Worm (Caenorhabditis elegans) whole organism, dauer: ENCODE measurements around the gene nlp-43.

Experiments used
- unc-62 ChIP-seq: sonication (generic microtip); optimal IDR thresholded peaks from 2 replicates; lab custom pipeline; 2017; ENCODE audit warnings: missing biosample characterization, missing genetic modification reagents, missing genetic modification characterization

nlp-43 gene

DNA sequence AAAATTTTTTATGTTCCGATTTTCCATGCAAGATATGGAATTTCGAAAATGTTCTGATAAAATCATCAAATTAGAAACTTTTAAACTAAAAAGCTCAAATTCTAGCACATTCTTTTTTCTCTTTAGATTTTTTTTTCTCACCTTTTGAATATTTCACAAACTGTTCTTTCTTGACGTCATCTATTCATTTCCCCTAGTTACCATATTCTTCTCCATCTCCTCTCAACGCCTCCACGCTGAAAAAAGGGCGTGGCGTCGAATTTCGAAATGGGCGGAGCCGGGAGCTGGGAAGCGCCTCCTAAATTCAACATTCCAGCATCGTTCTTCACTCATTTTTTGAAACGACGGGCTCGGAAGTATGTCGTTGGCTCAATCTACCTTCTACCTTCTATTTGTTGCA is at the start of gene nlp-43:
nlp-43 (plus strand) TSS at position 301 of the 400 bp plus-strand sequence.
- TF ChIP-seq unc-62 (GFP tag; lab: Kevin White, UChicago) = no peak

DNA sequence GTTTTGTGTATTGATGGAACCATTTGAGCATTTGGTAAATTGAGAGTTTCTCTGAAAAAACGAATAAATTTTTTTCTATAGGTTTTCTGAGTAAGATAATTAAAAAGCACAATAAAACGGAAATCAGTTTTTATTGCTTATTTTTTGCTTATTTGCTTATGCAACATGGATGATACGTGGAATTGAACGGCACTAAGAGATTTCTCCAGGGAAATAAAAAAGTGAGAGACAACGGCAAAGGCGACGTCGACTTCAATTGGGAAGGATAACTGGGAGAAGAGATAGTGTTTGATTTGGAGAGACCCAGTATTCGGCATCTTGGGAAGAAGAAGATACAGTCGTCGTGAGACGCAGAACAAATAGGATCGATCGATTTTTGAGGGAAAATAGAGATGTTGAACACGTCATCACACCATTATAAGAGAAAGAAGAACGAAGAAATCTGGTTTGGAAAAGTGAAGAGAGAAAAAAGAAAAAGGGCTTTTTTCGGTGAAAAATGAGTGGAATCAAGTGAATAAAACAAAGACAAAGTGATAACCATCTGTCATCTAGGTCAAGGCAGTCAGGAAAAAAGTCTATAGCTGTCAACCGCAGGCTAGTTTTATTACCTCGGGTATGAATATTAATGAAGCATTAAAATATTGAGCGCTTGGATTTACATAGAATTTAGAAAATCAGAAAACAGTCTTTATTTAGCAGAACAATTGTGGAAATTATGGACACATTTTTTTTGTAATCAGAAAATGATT is 43.9 kb upstream of the nlp-43 start, which contains the start of gene tmem-131:
tmem-131 (minus strand) TSS at position 51 of the 749 bp plus-strand sequence.
- TF ChIP-seq unc-62 (GFP tag; lab: Kevin White, UChicago) = no peak

DNA sequence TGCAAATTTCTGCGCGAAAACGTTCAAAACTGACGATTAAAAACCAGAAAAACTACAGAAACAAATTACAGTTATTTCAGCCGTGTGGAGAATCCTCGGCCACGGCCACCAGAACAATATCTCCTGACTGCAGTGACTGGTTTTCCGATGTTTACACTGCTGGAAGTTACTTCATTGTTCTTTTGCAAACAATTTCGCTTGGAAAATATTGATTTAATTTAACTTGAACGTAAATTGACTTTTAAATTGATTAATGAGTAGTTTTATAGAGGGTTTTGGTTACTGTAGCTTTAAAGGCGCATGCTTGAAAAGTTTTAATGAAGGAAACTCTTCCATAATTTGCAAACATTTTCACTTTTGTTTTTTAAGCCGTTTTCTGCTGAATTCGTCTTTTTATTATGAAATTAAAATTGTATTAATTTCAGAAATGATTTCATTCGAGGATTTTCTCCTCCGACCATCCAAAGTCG is 43.2 kb upstream of the nlp-43 start, which contains the start of gene smcr-8:
smcr-8 (plus strand) TSS at position 420 of the 470 bp plus-strand sequence.
- TF ChIP-seq unc-62 (GFP tag; lab: Kevin White, UChicago) = no peak

DNA sequence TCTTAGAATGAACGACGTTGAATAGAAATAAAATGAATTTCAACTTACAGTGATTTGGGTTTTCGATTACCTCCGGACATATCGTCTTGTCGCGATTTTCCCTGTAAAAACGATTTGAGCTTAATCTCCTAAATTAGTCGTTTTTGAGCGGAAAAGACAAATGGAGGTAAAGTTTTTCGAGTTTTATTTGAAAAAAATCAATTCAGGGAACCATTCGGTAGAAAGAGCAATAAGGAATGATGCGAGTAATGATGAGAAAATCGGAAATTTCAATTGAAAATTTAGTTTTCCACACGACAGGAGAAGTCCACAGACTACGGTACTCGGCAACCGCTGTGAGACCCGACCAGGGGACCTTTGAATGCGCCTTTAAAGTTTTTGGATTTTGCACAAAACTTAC is 40.0 kb upstream of the nlp-43 start, which contains the start of gene R144.10:
R144.10 (minus strand) TSS at position 101 of the 400 bp plus-strand sequence.
- TF ChIP-seq unc-62 (GFP tag; lab: Kevin White, UChicago) = no peak

DNA sequence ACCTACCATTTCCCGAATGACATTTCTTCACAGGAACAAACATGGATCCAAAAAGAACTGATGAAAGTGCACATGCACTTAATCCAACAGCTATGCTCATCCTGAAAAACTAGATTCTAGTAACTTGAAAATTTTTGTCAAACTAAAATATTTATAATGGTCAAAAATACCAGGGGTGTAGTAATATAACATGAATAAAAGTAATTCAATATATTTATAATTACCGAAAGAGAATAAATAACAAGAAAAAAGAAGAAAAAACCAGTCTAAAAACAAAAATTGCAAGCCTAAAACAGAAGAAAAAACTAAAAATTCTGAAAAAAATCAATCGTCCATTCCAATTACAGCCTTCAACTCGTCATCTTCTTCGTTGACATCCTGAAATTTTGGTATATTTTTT is 37.6 kb upstream of the nlp-43 start, which contains the start of gene R144.6:
R144.6 (minus strand) TSS at position 101 of the 400 bp plus-strand sequence.
- TF ChIP-seq unc-62 (GFP tag; lab: Kevin White, UChicago) = no peak

DNA sequence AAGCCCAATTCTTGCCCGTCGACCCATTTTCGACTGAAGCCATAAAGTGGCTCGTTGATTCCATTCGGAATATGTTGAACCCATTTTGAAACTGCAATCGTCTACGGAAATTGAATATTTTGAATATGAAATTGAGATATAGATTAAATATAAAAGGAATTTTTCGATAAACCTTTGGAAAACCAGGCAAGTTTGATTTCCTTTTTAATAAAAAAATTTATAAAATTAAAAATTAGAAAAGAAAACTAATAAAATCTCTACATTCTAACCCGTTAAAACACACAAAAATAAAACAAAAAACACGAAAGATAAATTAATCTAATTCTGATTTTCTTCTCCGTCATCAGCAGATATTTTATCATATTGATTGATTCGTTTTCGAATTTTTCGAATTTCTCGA is 35.3 kb upstream of the nlp-43 start, which contains the start of gene R144.12:
R144.12 (minus strand) TSS at position 101 of the 400 bp plus-strand sequence.
- no peak for TF ChIP-seq unc-62 (GFP tag; lab: Kevin White, UChicago)

DNA sequence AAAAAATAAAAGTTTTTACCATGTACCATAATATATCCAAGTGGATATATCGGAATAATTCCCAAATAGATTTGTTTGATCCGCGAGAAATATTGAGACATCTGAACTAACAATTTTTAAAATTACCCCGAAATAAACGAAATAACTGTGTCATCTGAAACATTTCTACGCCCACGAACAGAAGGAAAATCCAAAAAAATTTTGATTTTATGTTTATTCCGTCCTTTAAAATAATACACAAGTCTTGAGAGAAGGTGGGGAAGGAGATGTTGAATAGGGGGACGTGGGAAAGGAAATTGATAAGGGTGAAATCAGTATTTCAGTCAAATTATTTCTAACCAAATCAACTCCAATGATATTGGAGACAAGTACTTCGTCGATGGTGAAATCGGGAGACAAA is 33.5 kb upstream of the nlp-43 start, which contains the start of gene R144.11:
R144.11 (minus strand) TSS at position 101 of the 400 bp plus-strand sequence.
- TF ChIP-seq unc-62 (GFP tag; lab: Kevin White, UChicago) = no peak

DNA sequence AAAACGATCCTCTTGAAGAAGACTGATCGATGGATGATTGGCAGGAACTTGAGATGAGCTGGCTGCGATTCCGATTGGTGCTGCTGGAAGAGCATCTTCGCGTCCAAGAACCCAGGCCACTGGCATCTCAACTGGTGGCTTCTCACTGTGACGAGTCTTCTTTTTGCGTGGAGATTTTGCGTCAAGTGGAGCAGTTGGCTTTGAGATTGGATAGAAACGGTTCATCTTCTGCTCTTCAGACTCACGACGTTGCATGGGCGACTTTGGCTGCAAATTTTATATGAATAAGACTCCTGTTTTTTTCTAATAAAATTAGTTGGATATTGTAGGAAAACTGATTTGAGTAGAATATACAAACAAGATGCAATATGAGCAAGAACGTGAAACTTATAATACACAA is 31.5 kb upstream of the nlp-43 start:
- TF ChIP-seq unc-62 (GFP tag; lab: Kevin White, UChicago) = no peak

DNA sequence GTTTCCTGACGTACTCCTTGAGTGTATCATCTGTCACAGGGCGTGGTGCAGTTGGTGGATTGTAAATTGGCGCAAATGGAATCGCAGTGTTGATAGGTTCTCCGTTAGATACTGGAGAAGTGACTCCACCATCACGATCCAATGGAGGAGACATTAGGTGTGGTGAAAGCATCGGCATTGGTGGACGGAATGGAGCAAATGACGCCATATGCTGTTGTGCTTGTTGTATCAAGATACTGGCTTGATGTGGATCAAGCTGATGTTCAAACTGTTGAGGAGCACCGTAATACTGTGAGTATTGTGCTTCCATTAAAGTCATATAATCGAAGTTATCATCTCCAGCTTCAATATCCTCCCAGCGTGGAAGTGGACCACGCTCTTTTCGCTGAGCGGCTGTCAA is 29.8 kb upstream of the nlp-43 start:
- TF ChIP-seq unc-62 (GFP tag; lab: Kevin White, UChicago) = no peak

DNA sequence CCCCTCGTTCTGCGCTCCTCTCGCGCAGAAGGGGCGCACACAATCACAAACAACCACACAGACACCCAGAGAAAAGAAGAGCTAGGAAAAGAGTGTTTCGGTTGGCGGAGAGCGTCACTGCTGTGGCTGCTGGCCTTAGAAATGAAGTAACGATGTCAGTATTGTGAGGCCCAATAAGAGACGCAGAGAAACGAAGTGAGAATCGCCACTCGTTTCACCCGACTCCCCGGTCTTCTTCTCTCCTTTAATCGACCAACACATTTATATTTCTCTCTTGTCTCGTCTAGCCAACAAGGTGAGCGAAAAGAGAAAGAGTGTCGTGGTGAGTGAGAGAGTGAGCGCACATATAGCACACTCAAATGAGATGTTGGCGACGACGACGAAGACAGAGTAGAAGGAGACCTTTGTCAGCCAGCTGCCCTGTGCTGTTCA is 28.3 kb upstream of the nlp-43 start:
- TF ChIP-seq unc-62 (GFP tag; lab: Kevin White, UChicago) = no peak

DNA sequence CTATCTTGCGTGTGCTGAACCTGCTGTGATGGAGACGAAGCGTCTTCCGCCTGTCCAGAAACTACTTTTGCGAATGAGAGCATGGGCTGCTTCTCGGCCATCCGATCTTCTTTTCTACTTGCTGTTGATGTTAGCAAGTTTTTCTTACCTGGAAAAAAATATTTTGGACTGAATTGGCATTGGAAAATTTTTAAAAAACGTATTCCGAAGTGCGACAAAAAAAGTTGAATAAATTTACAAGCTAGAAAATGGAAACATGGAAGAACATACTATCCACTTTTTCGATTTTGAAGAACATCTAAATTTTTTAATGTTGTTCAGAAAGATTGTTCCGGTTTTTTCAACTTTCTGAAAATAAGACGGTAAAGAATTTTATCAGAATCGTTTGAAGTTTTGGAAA is 24.7 kb upstream of the nlp-43 start, which contains the start of gene larp-1:
larp-1 (minus strand) TSS at position 101 of the 400 bp plus-strand sequence.
- TF ChIP-seq unc-62 (GFP tag; lab: Kevin White, UChicago) = no peak

DNA sequence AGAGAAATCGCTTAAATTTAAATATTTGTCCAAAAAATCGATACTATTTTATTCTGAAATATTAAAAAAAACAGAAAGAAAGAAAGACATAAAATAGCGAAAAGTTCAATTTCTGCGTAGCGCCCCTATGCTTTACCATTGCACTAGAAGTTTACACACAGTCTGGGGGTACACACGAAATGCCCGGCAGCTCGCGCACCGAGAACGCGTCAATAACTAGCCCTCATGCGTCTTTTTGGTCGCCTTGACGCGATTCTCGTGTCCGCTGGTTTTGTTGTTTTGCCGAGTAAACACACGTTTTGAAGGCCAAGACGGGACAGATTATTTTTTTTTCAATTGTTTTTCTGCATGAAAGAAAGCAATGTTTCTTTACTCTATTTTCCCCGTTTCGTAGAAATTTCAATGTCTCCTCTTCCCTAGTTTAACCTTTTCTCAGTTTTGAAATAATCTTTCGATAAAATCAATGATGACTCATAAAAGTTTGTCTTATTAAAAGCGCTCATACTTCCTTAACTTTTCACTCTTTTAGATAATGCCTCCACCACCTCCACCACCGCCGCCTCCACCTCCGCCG is 24.0 kb upstream of the nlp-43 start, which contains the start of gene wip-1:
wip-1 (plus strand) TSS at position 524 of the 574 bp plus-strand sequence.
- TF ChIP-seq unc-62 (GFP tag; lab: Kevin White, UChicago) = no peak

DNA sequence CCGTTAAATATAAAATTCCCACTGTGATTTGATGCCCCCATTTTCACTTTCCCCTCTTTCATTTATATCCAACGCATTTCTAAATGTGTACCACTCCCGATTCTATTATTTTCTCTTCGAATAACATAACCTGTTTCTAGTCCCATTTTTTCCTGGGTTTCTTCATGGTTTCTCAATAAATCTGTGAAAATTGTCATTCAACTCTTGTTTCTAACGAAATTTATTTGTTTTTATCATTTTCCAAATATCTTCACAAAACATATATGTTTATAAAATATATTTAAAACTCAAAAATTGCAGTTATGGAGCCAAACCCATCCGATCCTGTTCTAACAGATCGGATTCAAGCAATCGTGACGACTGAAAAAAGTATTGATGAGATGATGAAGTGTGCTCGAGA is 21.3 kb upstream of the nlp-43 start, which contains the start of gene mdt-11:
mdt-11 (plus strand) TSS at position 301 of the 400 bp plus-strand sequence.
- TF ChIP-seq unc-62 (GFP tag; lab: Kevin White, UChicago) = no peak

DNA sequence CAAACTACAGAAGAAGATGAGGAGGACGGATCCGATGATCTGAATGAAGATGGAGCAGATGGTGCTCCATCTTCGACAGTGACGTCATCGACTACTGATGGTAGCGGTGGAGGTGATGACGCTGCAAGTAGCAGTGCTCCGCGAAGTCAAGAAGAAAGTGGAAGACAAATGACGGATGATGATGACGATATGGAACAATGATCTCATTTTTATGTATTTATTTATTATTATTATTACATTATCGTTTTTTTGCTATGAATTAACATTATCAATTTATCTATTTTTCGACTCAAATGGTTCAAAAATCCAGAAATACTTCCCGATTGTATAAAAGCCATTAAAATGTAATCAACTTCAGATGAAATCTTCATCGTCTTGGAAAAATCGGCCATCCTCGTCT is 20.5 kb upstream of the nlp-43 start, which contains the start of gene R144.3:
R144.3 (plus strand) TSS at position 301 of the 400 bp plus-strand sequence.
- no peak for TF ChIP-seq unc-62 (GFP tag; lab: Kevin White, UChicago)

DNA sequence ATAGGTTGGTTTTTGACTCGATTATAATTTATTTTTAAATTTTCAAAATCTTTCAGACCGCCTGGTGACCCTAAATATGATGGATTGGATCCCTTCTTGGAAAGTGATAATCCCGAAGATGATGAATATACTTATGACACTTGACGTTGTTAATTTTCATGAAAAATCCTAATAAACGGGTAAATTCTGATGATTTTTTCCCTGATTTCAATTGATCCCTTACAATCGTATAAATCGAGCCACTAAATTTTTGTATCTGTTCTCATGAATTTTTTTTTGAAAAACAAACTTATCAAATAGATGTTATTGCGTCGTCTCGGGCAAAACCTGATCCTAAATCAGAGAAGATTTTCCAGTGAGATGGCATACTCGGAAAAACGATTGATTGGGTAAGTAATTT is 19.2 kb upstream of the nlp-43 start, which contains the start of gene R144.13:
R144.13 (plus strand) TSS at position 301 of the 400 bp plus-strand sequence.
- no peak for TF ChIP-seq unc-62 (GFP tag; lab: Kevin White, UChicago)

DNA sequence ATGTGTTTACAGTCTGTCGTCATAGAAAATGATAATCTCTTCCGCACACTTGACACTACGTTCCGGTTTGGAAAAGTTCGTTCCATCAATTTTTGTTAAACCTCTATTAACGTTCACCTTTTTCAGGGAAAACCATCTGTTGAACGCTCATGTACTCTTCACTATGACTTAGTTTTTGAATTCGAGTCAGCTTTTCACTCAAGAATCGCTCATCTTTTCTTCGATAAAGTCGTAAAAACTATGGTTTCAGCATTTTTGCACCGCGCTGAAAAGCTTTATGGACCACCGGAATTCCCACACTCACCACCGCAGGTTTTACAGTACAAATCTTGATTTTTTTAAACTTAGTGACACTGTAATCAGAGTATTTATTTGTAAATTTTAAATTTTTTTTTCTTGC is 18.6 kb upstream of the nlp-43 start:
- TF ChIP-seq unc-62 (GFP tag; lab: Kevin White, UChicago) = no peak
